Fruit fly (Drosophila melanogaster) ovary, adult (tissue): Measurements from ENCODE around the gene simj.
A peak's percentile ranks its signal among the peaks of the same experiment; 100 is the strongest.

Experiments used
- CG17801 ChIP-seq: fragments of 200-800 bp; optimal IDR thresholded peaks from 2 replicates; lab custom pipeline; 2019; ENCODE audit warnings: missing biosample characterization, mild to moderate bottlenecking, missing genetic modification characterization, moderate library complexity; ENCODE audit not compliant: partially characterized antibody

The simj gene

dm6 chr3L:10723596-10723995, 59.1 kb downstream of the simj start:
- no peak for TF ChIP-seq CG17801 (GFP tag; lab: Kevin White, UChicago)

- TF ChIP-seq CG17801 (GFP tag; lab: Kevin White, UChicago): no peak
Observed at dm6 chr3L:10724810-10725444, 60.4 kb downstream of the simj start.

dm6 chr3L:10727123-10727522, 62.6 kb downstream of the simj start:
- no peak for TF ChIP-seq CG17801 (GFP tag; lab: Kevin White, UChicago)

- no peak for TF ChIP-seq CG17801 (GFP tag; lab: Kevin White, UChicago)
Observed at dm6 chr3L:10732032-10732431, 67.5 kb downstream of the simj start.

- no peak for TF ChIP-seq CG17801 (GFP tag; lab: Kevin White, UChicago)
Observed at dm6 chr3L:10733502-10733901, 69.0 kb downstream of the simj start.

- no peak for TF ChIP-seq CG17801 (GFP tag; lab: Kevin White, UChicago)
Observed at dm6 chr3L:10734561-10734960, 70.0 kb downstream of the simj start.

dm6 chr3L:10735095-10735494, 70.6 kb downstream of the simj start:
- TF ChIP-seq CG17801 (GFP tag; lab: Kevin White, UChicago): no peak

- TF ChIP-seq CG17801 (GFP tag; lab: Kevin White, UChicago): no peak
Observed at dm6 chr3L:10736483-10737122, 72.1 kb downstream of the simj start.

dm6 chr3L:10737123-10737709, 72.7 kb downstream of the simj start:
- peak; percentile 62 for TF ChIP-seq CG17801 (GFP tag; lab: Kevin White, UChicago)

- TF ChIP-seq CG17801 (GFP tag; lab: Kevin White, UChicago): peak; percentile 70
Observed at dm6 chr3L:10738347-10739108, 74.0 kb downstream of the simj start.

dm6 chr3L:10739109-10739665, 74.6 kb downstream of the simj start:
- no peak for TF ChIP-seq CG17801 (GFP tag; lab: Kevin White, UChicago)

- peak; percentile 37 for TF ChIP-seq CG17801 (GFP tag; lab: Kevin White, UChicago)
Observed at dm6 chr3L:10739666-10740417, 75.3 kb downstream of the simj start.
